Fruit fly (Drosophila melanogaster) whole organism, wandering third instar larva: Measurements from ENCODE around the gene Or67c.

Experiments used
- Abd-B ChIP-seq: fragments of >200 bp; optimal IDR thresholded peaks from 2 replicates; lab custom pipeline; 2017; ENCODE audit warnings: missing biosample characterization, missing genetic modification characterization
- CG32264 ChIP-seq: fragments of 200-800 bp; sonication (Bioruptor generic); optimal IDR thresholded peaks from 2 replicates; lab custom pipeline; 2016; ENCODE audit warnings: missing biosample characterization, missing genetic modification characterization
- CG9705 ChIP-seq: fragments of 200-800 bp; sonication (Bioruptor generic); optimal IDR thresholded peaks from 2 replicates; lab custom pipeline; 2018; ENCODE audit warnings: missing biosample characterization, mild to moderate bottlenecking, missing genetic modification characterization
- CrebA ChIP-seq: fragments of 200-800 bp; sonication (Bioruptor generic); optimal IDR thresholded peaks from 2 replicates; lab custom pipeline; 2016; ENCODE audit warnings: missing biosample characterization, mild to moderate bottlenecking, missing genetic modification characterization, borderline replicate concordance
- Dfd ChIP-seq: fragments of >200 bp; optimal IDR thresholded peaks from 2 replicates; lab custom pipeline; 2017; ENCODE audit warnings: missing biosample characterization, missing genetic modification characterization
- HLH106 ChIP-seq: fragments of 200-800 bp; optimal IDR thresholded peaks from 3 replicates; lab custom pipeline; 2019; ENCODE audit warnings: missing biosample characterization, mild to moderate bottlenecking, missing genetic modification characterization, moderate library complexity
- Hnf4 ChIP-seq: fragments of 200-800 bp; sonication (Bioruptor generic); optimal IDR thresholded peaks from 2 replicates; lab custom pipeline; 2016; ENCODE audit warnings: missing biosample characterization, mild to moderate bottlenecking, missing genetic modification characterization
- Hr78 ChIP-seq: fragments of >200 bp; optimal IDR thresholded peaks from 2 replicates; lab custom pipeline; 2017; ENCODE audit warnings: missing biosample characterization, missing genetic modification characterization
- Hr83 ChIP-seq: fragments of 200-300 bp; sonication (Bioruptor generic); optimal IDR thresholded peaks from 2 replicates; lab custom pipeline; 2016; ENCODE audit warnings: missing biosample characterization, mild to moderate bottlenecking, missing genetic modification characterization, moderate library complexity; ENCODE audit not compliant: poor library complexity, severe bottlenecking
- Jra ChIP-seq: sonication (Bioruptor generic); optimal IDR thresholded peaks from 2 replicates; lab custom pipeline; 2016; ENCODE audit warnings: missing biosample characterization, missing genetic modification characterization
- Mio ChIP-seq: sonication (Bioruptor generic); optimal IDR thresholded peaks from 2 replicates; lab custom pipeline; 2016; ENCODE audit warnings: missing biosample characterization, missing genetic modification characterization
- N ChIP-seq: fragments of >200 bp; optimal IDR thresholded peaks from 2 replicates; lab custom pipeline; 2018; ENCODE audit warnings: missing biosample characterization, missing external identifiers, missing genetic modification characterization
- OdsH ChIP-seq: fragments of 200-800 bp; sonication (Bioruptor generic); optimal IDR thresholded peaks from 2 replicates; lab custom pipeline; 2016; ENCODE audit warnings: missing biosample characterization, mild to moderate bottlenecking, missing genetic modification characterization
- Sp1 ChIP-seq: fragments of 200-800 bp; sonication (Bioruptor generic); optimal IDR thresholded peaks from 3 replicates; lab custom pipeline; 2019; ENCODE audit warnings: missing biosample characterization, mild to moderate bottlenecking, missing genetic modification characterization, moderate library complexity
- Vsx2 ChIP-seq: fragments of 200-300, 225-300 bp; sonication (Bioruptor generic); optimal IDR thresholded peaks from 2 replicates; lab custom pipeline; 2018; ENCODE audit warnings: missing biosample characterization, missing genetic modification characterization; ENCODE audit not compliant: partially characterized antibody
- br ChIP-seq: fragments of 200-800 bp; sonication (Bioruptor generic); optimal IDR thresholded peaks from 2 replicates; lab custom pipeline; 2016; ENCODE audit warnings: missing biosample characterization, missing genetic modification characterization
- brk ChIP-seq: fragments of 200-800 bp; sonication (Bioruptor generic); optimal IDR thresholded peaks from 2 replicates; lab custom pipeline; 2016; ENCODE audit warnings: missing biosample characterization, mild to moderate bottlenecking, missing genetic modification characterization
- dl ChIP-seq, 2 experiments: fragments of 175-275, 200-275 bp in 1 of 2; fragments of 200-275 bp in 1 of 2; sonication (Bioruptor generic); optimal IDR thresholded peaks; lab custom pipeline; 2018; ENCODE audit warnings: mild to moderate bottlenecking in 2 of 2, missing biosample characterization in 2 of 2, missing genetic modification characterization in 2 of 2, moderate library complexity in 2 of 2; ENCODE audit not compliant: partially characterized antibody in 2 of 2, insufficient read depth in 1 of 2
- dmrt93B ChIP-seq: fragments of 200-800 bp; sonication (Bioruptor generic); optimal IDR thresholded peaks from 2 replicates; lab custom pipeline; 2018; ENCODE audit warnings: missing biosample characterization, mild to moderate bottlenecking, missing genetic modification characterization
- dsf ChIP-seq: sonication (Bioruptor generic); optimal IDR thresholded peaks from 2 replicates; lab custom pipeline; 2016; ENCODE audit warnings: missing biosample characterization, missing genetic modification characterization, borderline replicate concordance
- ey ChIP-seq: fragments of 200-800 bp; sonication (Bioruptor generic); optimal IDR thresholded peaks from 2 replicates; lab custom pipeline; 2016; ENCODE audit warnings: missing biosample characterization, missing genetic modification characterization
- foxo ChIP-seq, 2 experiments: fragments of 200-800 bp; sonication (Bioruptor generic); optimal IDR thresholded peaks; 2 replicates in 1 of 2; 3 replicates in 1 of 2; lab custom pipeline; 2016 to 2017; ENCODE audit warnings: missing biosample characterization in 2 of 2, missing genetic modification characterization in 2 of 2
- fru ChIP-seq: fragments of 200-800 bp; sonication (Bioruptor generic); optimal IDR thresholded peaks from 3 replicates; lab custom pipeline; 2016; ENCODE audit warnings: missing biosample characterization, mild to moderate bottlenecking, missing genetic modification characterization
- h ChIP-seq: fragments of 200-800 bp; sonication (Bioruptor generic); optimal IDR thresholded peaks from 3 replicates; lab custom pipeline; 2016; ENCODE audit warnings: missing biosample characterization, mild to moderate bottlenecking, missing genetic modification characterization
- lola ChIP-seq: fragments of >200 bp; optimal IDR thresholded peaks from 2 replicates; lab custom pipeline; 2017; ENCODE audit warnings: missing biosample characterization, missing genetic modification characterization
- pan ChIP-seq: fragments of >200 bp; optimal IDR thresholded peaks from 2 replicates; lab custom pipeline; 2017
- psq ChIP-seq: fragments of 200-800 bp; sonication (Bioruptor generic); optimal IDR thresholded peaks from 3 replicates; lab custom pipeline; 2017; ENCODE audit warnings: missing biosample characterization, mild to moderate bottlenecking, missing genetic modification characterization, moderate library complexity
- rgr ChIP-seq: fragments of 200-800 bp; sonication (Bioruptor generic); optimal IDR thresholded peaks from 3 replicates; lab custom pipeline; 2016; ENCODE audit warnings: missing biosample characterization, mild to moderate bottlenecking, missing genetic modification characterization
- sv ChIP-seq: fragments of 200-800 bp; sonication (Bioruptor generic); optimal IDR thresholded peaks from 3 replicates; lab custom pipeline; 2016; ENCODE audit warnings: missing biosample characterization, missing genetic modification characterization
- tai ChIP-seq: sonication (Bioruptor generic); optimal IDR thresholded peaks from 2 replicates; lab custom pipeline; 2016; ENCODE audit warnings: missing biosample characterization, missing genetic modification characterization
- usp ChIP-seq: fragments of >200 bp; optimal IDR thresholded peaks from 2 replicates; lab custom pipeline; 2017; ENCODE audit warnings: missing biosample characterization, missing genetic modification characterization
- woc ChIP-seq: sonication (Bioruptor generic); optimal IDR thresholded peaks from 2 replicates; lab custom pipeline; 2016; ENCODE audit warnings: missing biosample characterization, mild to moderate bottlenecking, missing genetic modification characterization

Or67c gene

DNA sequence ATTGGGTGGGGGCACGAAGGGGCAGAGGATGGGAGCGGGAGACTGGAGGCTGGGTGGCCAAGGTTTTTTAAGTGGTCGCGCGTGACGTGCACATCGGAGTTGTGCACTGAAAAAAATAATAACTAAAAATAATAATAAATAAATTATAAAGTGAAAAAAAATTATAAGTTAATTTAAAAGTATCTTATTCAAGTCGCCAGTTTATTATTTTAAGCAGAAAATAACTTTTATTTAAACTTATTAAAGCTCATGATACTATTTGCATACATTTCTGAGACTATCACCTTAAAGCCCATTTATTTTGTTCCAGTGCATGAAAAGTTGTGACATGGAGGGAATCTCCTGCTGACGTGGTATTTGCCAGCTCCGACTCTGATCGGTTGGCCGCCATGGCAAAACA is 2.3 kb downstream of the Or67c start:
- TF ChIP-seq rgr = peak; percentile 36
- TF ChIP-seq foxo (GFP tag; optimal IDR thresholded peaks at IDR 0.05; lab: Kevin White, UChicago) = peak in 1 of 2 experiments; percentile 40
- peak; percentile 12 for TF ChIP-seq ey (GFP tag; lab: Kevin White, UChicago)
- TF ChIP-seq dmrt93B (GFP tag; lab: Kevin White, UChicago) = no peak
- peak; percentile 42 for TF ChIP-seq psq (GFP tag; lab: Kevin White, UChicago)
- TF ChIP-seq Abd-B (GFP tag; lab: Kevin White, UChicago) = no peak
- no peak for TF ChIP-seq h (GFP tag; lab: Kevin White, UChicago)
- peak; percentile 17 for TF ChIP-seq fru (GFP tag; lab: Kevin White, UChicago)
- TF ChIP-seq HLH106 (tag; lab: Kevin White, UChicago) = peak; percentile 51
- TF ChIP-seq CG9705 (GFP tag; lab: Kevin White, UChicago) = no peak
- no peak for TF ChIP-seq CrebA (GFP tag; lab: Kevin White, UChicago)
- no peak for TF ChIP-seq lola (GFP tag; lab: Kevin White, UChicago)
- TF ChIP-seq OdsH = peak; percentile 33
- TF ChIP-seq Sp1 (GFP tag; lab: Kevin White, UChicago) = peak; percentile 62

DNA sequence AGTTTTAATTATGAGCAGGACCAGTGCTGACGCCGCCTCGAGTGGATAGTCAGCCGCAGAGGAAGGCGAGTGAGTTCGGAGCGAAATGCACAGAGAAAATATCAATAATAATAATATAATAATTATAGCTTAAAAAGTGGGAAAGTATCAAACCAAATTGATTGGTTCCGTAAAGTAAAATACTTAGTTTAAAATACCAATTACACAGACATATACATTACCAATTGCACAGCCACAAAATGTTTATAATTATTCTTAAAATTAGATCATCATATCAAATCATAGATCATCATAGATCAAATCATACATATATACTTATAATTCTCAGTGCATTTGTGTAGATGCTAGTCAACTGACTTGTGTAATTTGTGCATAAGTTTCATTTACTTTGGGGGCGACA is 6.0 kb downstream of the Or67c start:
- TF ChIP-seq Abd-B (GFP tag; lab: Kevin White, UChicago) = no peak
- no peak for TF ChIP-seq Mio (GFP tag; lab: Kevin White, UChicago)
- TF ChIP-seq Dfd = no peak
- no peak for TF ChIP-seq CrebA (GFP tag; lab: Kevin White, UChicago)
- no peak for TF ChIP-seq dmrt93B (GFP tag; lab: Kevin White, UChicago)
- TF ChIP-seq N (GFP tag; lab: Kevin White, UChicago) = no peak
- TF ChIP-seq brk = no peak
- no peak for TF ChIP-seq OdsH
- no peak for TF ChIP-seq Hnf4 (GFP tag; lab: Kevin White, UChicago)
- TF ChIP-seq HLH106 (tag; lab: Kevin White, UChicago) = no peak
- no peak for TF ChIP-seq Jra (GFP tag; lab: Kevin White, UChicago)
- no peak for TF ChIP-seq dl (GFP tag; optimal IDR thresholded peaks at IDR 0.05; lab: Kevin White, UChicago; ENCODE audit: insufficient read depth in 1 of 2, partially characterized antibody in 2 of 2)
- no peak for TF ChIP-seq usp (GFP tag; lab: Kevin White, UChicago)
- TF ChIP-seq Hr78 (GFP tag; lab: Kevin White, UChicago) = no peak
- no peak for TF ChIP-seq pan (lab: Kevin White, UChicago)
- TF ChIP-seq woc = no peak
- no peak for TF ChIP-seq ey (GFP tag; lab: Kevin White, UChicago)
- TF ChIP-seq sv (GFP tag; lab: Kevin White, UChicago) = no peak
- no peak for TF ChIP-seq Vsx2 (GFP tag; lab: Kevin White, UChicago)
- no peak for TF ChIP-seq Hr83 (GFP tag; lab: Kevin White, UChicago)
- TF ChIP-seq, all 38 proteins: peak for 0

DNA sequence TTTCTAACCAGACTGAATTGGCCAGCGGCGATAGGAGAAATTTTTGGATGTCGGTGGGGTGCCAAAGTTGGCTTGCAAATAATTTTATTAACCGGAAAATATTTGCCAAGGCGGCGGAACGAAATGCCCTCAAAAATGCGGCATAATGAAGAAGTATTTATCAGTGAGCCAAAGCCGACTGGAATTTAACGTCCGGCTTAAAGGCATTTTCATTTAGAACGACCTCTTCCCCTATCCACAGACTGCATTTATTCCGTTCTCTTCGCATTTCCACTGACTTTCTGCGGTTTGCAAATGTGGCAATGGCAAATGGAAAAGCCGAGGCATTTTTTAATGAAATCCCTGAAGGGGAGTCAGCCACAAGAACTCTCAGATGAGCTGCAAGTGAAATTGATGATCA is 11.5 kb downstream of the Or67c start:
- TF ChIP-seq brk (no peak), HLH106 (tag; lab: Kevin White, UChicago) (no peak), Hr83 (GFP tag; lab: Kevin White, UChicago) (no peak), Mio (GFP tag; lab: Kevin White, UChicago) (no peak), rgr (no peak), CG32264 (GFP tag; lab: Kevin White, UChicago) (no peak)

DNA sequence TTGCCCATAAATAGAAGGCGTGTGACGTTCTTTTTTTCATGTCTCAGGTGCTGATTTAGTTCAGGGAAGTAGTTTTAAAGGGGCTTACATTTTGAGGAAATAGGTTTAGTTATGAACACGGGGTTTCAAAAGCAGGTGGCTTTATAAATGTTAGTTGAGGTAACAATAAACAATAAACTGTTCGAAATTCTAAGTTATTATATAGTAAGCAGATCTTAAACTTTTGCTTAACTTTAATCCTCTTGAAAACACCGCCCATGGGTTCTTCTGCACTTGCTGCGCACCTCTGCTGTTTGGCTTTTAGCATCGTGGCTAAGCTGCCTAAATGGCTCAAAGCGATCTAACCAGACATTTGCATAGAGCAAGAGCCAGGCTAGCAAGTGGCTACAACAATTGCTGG is 14.0 kb downstream of the Or67c start:
- TF ChIP-seq tai (GFP tag; lab: Kevin White, UChicago) (no peak), br (GFP tag; lab: Kevin White, UChicago) (no peak), Vsx2 (GFP tag; lab: Kevin White, UChicago) (no peak), CrebA (GFP tag; lab: Kevin White, UChicago) (no peak), Sp1 (GFP tag; lab: Kevin White, UChicago) (no peak), dsf (GFP tag; lab: Kevin White, UChicago) (no peak), Hr83 (GFP tag; lab: Kevin White, UChicago) (no peak), OdsH (no peak), sv (GFP tag; lab: Kevin White, UChicago) (no peak), HLH106 (tag; lab: Kevin White, UChicago) (no peak), Hnf4 (GFP tag; lab: Kevin White, UChicago) (no peak), dmrt93B (GFP tag; lab: Kevin White, UChicago) (no peak)
